Worm (Caenorhabditis elegans): Measurements from ENCODE around the gene F42G8.8.

DNA sequence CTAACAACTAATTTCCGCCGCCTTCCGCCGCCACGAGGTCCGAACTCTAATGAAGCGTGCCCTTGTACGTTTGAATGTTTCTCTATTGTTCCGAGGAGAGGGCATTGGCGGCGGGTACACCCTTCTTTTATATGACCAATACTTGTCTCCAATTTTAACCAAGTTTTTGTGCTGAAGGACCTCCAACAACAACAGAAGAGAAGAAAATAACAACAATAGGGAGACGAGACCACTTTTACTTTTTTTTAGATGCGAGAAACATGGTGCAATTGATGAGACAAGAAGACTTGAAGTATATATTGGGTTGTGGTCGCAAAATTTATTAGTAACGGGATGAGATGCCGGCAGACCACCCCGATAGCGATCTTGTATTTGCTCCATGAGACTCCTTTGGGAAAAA is 48.0 kb upstream of the F42G8.8 start:
- TF ChIP-seq ztf-29 (GFP tag; IDR thresholded peaks at IDR 0.05): no peak
- no peak for TF ChIP-seq tab-1 (GFP tag; IDR thresholded peaks at IDR 0.05)
- TF ChIP-seq flt-1 (GFP tag; IDR thresholded peaks at IDR 0.05): no peak
- no peak for TF ChIP-seq klf-2 (GFP tag; conservative IDR thresholded peaks at IDR 0.05)
- TF ChIP-seq med-1 (GFP tag; optimal IDR thresholded peaks at IDR 0.05; ENCODE audit: insufficient read depth): no peak
- no peak for TF ChIP-seq ref-1 (GFP tag; conservative IDR thresholded peaks at IDR 0.05)
- no peak for TF ChIP-seq T22C8.4 (GFP tag; IDR thresholded peaks at IDR 0.05)
- no peak for TF ChIP-seq cog-1 (tag; optimal IDR thresholded peaks at IDR 0.05)
- TF ChIP-seq ztf-23 (GFP tag; IDR thresholded peaks at IDR 0.05): no peak

All from whole organism, midembryonic.